Fruit fly (Drosophila melanogaster) S2 (cell line): ENCODE results near the gene CG17154.

ENCODE experiments used
- CG8478 ChIP-seq: fragments of >200 bp; optimal IDR thresholded peaks from 2 replicates; lab custom pipeline; 2018
- CTCF ChIP-seq, 2 experiments: fragments of >200 bp; optimal IDR thresholded peaks; 2 replicates each; lab custom pipeline; 2018

DNA sequence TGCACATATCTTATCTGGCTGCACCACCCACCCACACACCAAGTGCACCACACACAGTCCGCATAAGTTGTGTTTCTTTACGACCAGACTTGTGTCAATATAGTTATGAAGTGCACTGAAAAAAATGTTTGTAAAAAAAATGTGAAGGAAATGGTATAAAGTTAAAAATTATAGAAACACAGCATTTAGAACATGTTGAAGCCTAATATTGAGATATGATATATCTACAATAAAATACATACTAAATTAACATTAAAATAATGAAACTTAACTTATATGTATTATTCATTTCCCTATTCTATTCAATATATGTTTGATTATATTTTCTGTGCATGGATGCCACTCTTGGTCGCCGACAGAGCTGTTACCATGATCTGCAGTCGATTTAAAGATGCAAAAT, 24.5 kb downstream of the CG17154 start:
- TF ChIP-seq CTCF (optimal IDR thresholded peaks at IDR 0.05; lab: Kevin White, UChicago) = no peak
- no peak for TF ChIP-seq CG8478 (lab: Kevin White, UChicago)
